Fruit fly (Drosophila melanogaster) Kc167 (cell line): ENCODE measurements around the gene CG34247.

Experiments
- Myc ChIP-seq: fragments of >200 bp; optimal IDR thresholded peaks from 2 replicates; lab custom pipeline; 2017; ENCODE audit warnings: missing external identifiers
- Sin3A ChIP-seq: fragments of >200 bp; optimal IDR thresholded peaks from 2 replicates; lab custom pipeline; 2018; ENCODE audit warnings: missing external identifiers
- h ChIP-seq: fragments of >200 bp; optimal IDR thresholded peaks from 3 replicates; lab custom pipeline; 2018; ENCODE audit warnings: missing external identifiers
- insv ChIP-seq: fragments of >200 bp; optimal IDR thresholded peaks from 3 replicates; lab custom pipeline; 2018; ENCODE audit warnings: missing external identifiers
- psq ChIP-seq: fragments of >200 bp; optimal IDR thresholded peaks from 2 replicates; lab custom pipeline; 2017; ENCODE audit warnings: missing external identifiers

dm6 chr3L:16262440-16262839 lies 1.0 kb upstream of the CG34247 start, which contains the start of gene CG13071:
- TF ChIP-seq psq (lab: Kevin White, UChicago), result no peak
- TF ChIP-seq insv, result no peak
- no peak for TF ChIP-seq Sin3A
- TF ChIP-seq h (lab: Kevin White, UChicago), result no peak
- no peak for TF ChIP-seq Myc
